Fruit fly (Drosophila melanogaster): ENCODE data around the gene Sf3b3.

Gene Sf3b3

DNA sequence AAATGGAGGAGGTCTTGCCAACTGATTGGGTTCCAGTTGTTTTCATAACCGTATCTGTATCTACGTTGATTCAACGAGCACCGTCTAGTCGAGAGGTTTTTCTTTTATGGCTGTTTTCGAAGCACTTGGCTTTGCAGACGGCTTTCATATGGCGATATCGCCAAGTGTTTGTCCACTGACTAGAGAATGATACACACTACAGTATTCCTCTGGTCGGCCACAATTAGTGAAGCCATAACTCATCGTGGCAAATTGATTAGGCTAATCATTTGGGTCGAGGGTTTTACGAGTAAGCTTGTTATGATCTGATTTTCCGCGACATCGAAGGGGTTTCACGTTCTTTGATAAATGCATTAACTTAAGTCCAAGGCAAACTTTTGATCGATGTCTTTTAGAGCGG, 43.5 kb upstream of the Sf3b3 start:
- no peak for TF ChIP-seq CG17806 (tag; optimal IDR thresholded peaks at IDR 0.05)
- TF ChIP-seq CG9948 (tag; optimal IDR thresholded peaks at IDR 0.05): no peak
- no peak for TF ChIP-seq CG15710 (tag; optimal IDR thresholded peaks at IDR 0.05)
- no peak for TF ChIP-seq CG8159 (tag; optimal IDR thresholded peaks at IDR 0.05)
- TF ChIP-seq gl (tag; optimal IDR thresholded peaks at IDR 0.05): no peak
- TF ChIP-seq Pif1A (GFP tag; optimal IDR thresholded peaks at IDR 0.05): no peak

DNA sequence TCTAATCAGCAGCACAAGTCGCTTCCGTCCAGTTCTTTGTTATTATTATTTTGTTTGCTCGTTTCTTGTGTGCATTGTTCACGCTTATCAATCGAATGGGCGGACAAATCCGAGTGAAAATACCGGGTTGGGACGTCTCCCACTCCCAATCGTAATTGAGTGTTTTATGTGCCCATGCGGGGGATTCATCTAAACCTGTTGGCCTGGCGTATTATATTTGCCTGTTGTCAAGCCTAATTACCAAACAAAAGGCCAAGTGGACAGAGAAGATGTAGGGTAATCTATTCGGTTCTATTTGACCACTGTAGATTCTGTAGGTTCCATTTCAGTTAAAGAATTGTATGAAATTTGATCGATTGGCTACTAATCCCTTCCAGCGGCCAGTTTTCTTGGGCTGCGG, 42.9 kb upstream of the Sf3b3 start:
- TF ChIP-seq fd96Ca (GFP tag; IDR thresholded peaks at IDR 0.05) (0 out of 3 replicates have a peak, but pooled peaks have one; percentile 2), Pif1A (GFP tag; optimal IDR thresholded peaks at IDR 0.05) (no peak)

DNA sequence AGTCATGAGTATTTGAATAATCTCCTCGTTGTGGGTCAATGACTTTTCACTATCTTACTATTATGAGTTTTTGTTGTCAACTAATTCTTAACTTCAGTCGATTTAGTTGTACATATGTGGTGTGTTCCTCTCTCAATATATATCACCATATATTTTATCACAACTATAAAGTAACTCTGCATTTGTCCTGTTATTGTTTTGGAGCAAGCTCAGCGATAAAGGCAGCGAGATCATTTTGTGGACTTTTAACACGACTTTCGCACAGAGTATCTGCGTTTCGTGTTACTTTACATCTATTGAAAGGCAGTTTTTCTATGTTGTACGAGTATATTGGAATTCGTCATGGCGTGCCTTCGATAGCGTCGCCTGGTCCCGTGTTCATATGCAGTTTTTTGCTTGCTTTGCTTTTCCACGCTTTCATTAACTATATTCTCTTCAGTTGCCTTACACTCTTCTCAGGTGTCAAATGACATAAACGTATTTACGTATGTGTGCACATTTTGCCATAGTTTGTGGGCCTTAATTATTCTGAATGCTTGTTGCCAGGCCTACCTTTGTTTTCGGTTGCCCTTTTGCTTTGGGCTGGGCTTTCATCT, 42.3 kb upstream of the Sf3b3 start:
- no peak for TF ChIP-seq CG10348 (GFP tag; IDR thresholded peaks at IDR 0.05)
- peak; percentile 47; the same call in 1 of the 3 replicates for TF ChIP-seq fd96Ca (GFP tag; IDR thresholded peaks at IDR 0.05)
- TF ChIP-seq Ets98B (GFP tag; IDR thresholded peaks at IDR 0.05): peak; percentile 21; the same call in 1 of the 2 replicates
- no peak for TF ChIP-seq D1 (tag; optimal IDR thresholded peaks at IDR 0.05)
- TF ChIP-seq CG12605 (GFP tag; IDR thresholded peaks at IDR 0.05): no peak
- peak; percentile 52 for TF ChIP-seq CG14655 (GFP tag; optimal IDR thresholded peaks at IDR 0.05)
- peak; percentile 53 for TF ChIP-seq CG8301 (tag; optimal IDR thresholded peaks at IDR 0.05)
- TF ChIP-seq rn (GFP tag; IDR thresholded peaks at IDR 0.05): no peak
- no peak for TF ChIP-seq CG8159 (tag; optimal IDR thresholded peaks at IDR 0.05)
- no peak for TF ChIP-seq CG34367 (tag; optimal IDR thresholded peaks at IDR 0.05)
- TF ChIP-seq CG32121 (GFP tag; IDR thresholded peaks at IDR 0.05): no peak; the same call in 1 of the 2 replicates
- TF ChIP-seq CG9948 (tag; optimal IDR thresholded peaks at IDR 0.05): no peak
- TF ChIP-seq gl (tag; optimal IDR thresholded peaks at IDR 0.05): no peak
- peak; percentile 14 for TF ChIP-seq EcR (GFP tag; optimal IDR thresholded peaks at IDR 0.05)
- no peak for TF ChIP-seq CG17806 (tag; optimal IDR thresholded peaks at IDR 0.05)
- no peak for TF ChIP-seq CG13204 (GFP tag; optimal IDR thresholded peaks at IDR 0.05)
- no peak for TF ChIP-seq Pif1B (GFP tag; optimal IDR thresholded peaks at IDR 0.05)
- TF ChIP-seq CG15710 (tag; optimal IDR thresholded peaks at IDR 0.05): no peak
- TF ChIP-seq Snoo (tag; optimal IDR thresholded peaks at IDR 0.05): no peak
- TF ChIP-seq CG4496 (GFP tag; IDR thresholded peaks at IDR 0.05): 0 out of 3 replicates have a peak, but pooled peaks have one; percentile 34
- TF ChIP-seq Pif1A (GFP tag; optimal IDR thresholded peaks at IDR 0.05): no peak

DNA sequence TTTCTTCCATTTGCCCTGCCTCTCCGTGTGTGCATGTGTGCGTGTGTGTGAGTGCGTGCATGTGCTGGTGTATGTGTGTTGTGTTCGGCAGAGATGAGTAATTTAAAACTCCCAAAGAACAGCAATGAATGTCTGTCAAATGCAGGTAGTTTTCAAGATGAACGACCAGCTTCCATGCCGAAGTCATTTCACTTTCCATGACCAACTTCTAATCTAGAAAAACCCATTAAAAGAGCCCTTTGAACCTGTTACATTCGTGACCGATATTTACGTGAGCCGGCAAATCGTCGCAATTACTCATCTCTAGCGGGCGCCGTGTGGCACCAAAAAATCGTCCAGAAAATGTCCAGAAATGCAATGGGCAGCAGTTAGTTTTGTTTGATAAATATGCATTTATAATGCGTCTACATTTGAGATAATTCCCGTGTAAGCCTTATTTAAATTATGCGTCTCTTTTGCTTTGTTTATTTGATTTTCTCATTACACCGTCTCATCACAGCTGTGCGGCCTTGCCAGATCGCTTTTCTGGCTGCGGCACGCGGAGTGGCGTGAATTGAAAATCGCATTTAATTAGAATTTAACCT, 39.3 kb upstream of the Sf3b3 start:
- TF ChIP-seq Snoo (tag; optimal IDR thresholded peaks at IDR 0.05) (peak; percentile 22), CG10348 (GFP tag; IDR thresholded peaks at IDR 0.05) (no peak), CG8301 (tag; optimal IDR thresholded peaks at IDR 0.05) (peak; percentile 9), CG32121 (GFP tag; IDR thresholded peaks at IDR 0.05) (peak; percentile 19; the same call in 1 of the 2 replicates), Pif1B (GFP tag; optimal IDR thresholded peaks at IDR 0.05) (no peak), gl (tag; optimal IDR thresholded peaks at IDR 0.05) (no peak), D1 (tag; optimal IDR thresholded peaks at IDR 0.05) (no peak), CG8159 (tag; optimal IDR thresholded peaks at IDR 0.05) (peak; percentile 36), CG14655 (GFP tag; optimal IDR thresholded peaks at IDR 0.05) (peak; percentile 39), CG9948 (tag; optimal IDR thresholded peaks at IDR 0.05) (peak; percentile 29), rn (GFP tag; IDR thresholded peaks at IDR 0.05) (0 out of 2 replicates have a peak, but pooled peaks have one; percentile 41), CG4496 (GFP tag; IDR thresholded peaks at IDR 0.05) (peak; percentile 53; the same call in 2 of the 3 replicates), EcR (GFP tag; optimal IDR thresholded peaks at IDR 0.05) (no peak), CG15710 (tag; optimal IDR thresholded peaks at IDR 0.05) (peak; percentile 44), fd96Ca (GFP tag; IDR thresholded peaks at IDR 0.05) (peak; percentile 65; the same call in 1 of the 3 replicates), Ets98B (GFP tag; IDR thresholded peaks at IDR 0.05) (0 out of 2 replicates have a peak, but pooled peaks have one; percentile 8), CG13204 (GFP tag; optimal IDR thresholded peaks at IDR 0.05) (no peak), Pif1A (GFP tag; optimal IDR thresholded peaks at IDR 0.05) (peak; percentile 34), CG12605 (GFP tag; IDR thresholded peaks at IDR 0.05) (no peak), CG34367 (tag; optimal IDR thresholded peaks at IDR 0.05) (peak; percentile 39), CG17806 (tag; optimal IDR thresholded peaks at IDR 0.05) (peak; percentile 17)

DNA sequence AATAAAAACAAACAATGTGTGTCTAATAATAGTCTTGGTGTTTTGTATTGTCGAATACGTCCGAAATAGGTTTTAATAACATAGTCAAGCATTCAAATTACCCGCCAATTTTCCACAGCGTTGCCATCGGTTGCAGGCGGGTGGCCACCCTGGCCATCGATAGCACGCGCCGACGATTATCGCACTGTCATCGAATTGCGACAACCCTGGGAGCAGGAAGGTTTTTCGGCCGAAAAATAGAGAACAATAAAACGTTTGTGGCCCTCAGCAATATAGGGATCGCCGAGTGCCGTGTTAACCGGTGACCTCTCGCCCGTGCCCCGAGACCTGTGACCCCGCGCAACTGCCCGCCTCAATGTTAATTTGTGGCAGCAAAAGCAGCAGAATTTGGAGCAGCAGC, 38.5 kb upstream of the Sf3b3 start, which contains the start of gene Usp10:
Gene Usp10 (plus strand): TSS at position 187 of the 400 bp plus-strand sequence.
- no peak for TF ChIP-seq CG9948 (tag; optimal IDR thresholded peaks at IDR 0.05)
- no peak for TF ChIP-seq Ets98B (GFP tag; IDR thresholded peaks at IDR 0.05)
- no peak for TF ChIP-seq D1 (tag; optimal IDR thresholded peaks at IDR 0.05)
- TF ChIP-seq EcR (GFP tag; optimal IDR thresholded peaks at IDR 0.05): peak; percentile 6
- TF ChIP-seq CG8301 (tag; optimal IDR thresholded peaks at IDR 0.05): no peak

DNA sequence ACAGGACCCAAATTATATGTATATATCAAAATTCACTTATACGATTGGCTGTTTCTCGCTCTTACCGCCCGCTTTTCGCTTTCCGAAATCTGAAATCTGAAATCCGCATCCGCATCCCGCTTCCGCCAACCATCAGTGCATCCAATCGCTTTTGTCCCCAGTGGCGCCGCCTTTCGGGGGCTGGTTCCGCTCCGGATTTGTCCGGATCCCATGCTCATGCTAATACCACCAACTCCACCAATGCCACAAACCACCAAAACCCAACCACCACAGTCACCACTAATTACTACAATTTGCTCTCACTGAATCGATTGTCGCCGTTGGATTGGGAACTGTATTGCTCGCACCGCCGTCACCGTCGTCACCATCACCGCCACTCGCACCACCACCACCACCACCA, 35.6 kb upstream of the Sf3b3 start:
- no peak for TF ChIP-seq CG17806 (tag; optimal IDR thresholded peaks at IDR 0.05)
- no peak for TF ChIP-seq CG12605 (GFP tag; IDR thresholded peaks at IDR 0.05)

Data from whole organism, pupa.